Worm (Caenorhabditis elegans) whole organism, mixed stage, embryonic: ENCODE results near the gene Y73F8A.13.
"Not testable (repeated sequence)": the region's sequence is repeated elsewhere in the genome, so short reads cannot be mapped to it uniquely, and the experiment has no call there.

Source experiments
- M03D4.4 ChIP-seq: sonication (generic microtip); optimal IDR thresholded peaks from 2 replicates; lab custom pipeline; 2017; ENCODE audit warnings: mild to moderate bottlenecking, missing genetic modification characterization, missing compliant biosample characterization
- bed-3 ChIP-seq: fragments of 200-800 bp; sonication (Bioruptor generic); optimal IDR thresholded peaks from 3 replicates; lab custom pipeline; 2018; ENCODE audit warnings: mild to moderate bottlenecking, missing genetic modification characterization, moderate library complexity, missing compliant biosample characterization
- blmp-1 ChIP-seq: fragments of 150-350 bp; optimal IDR thresholded peaks from 2 replicates; lab custom pipeline; 2014; ENCODE audit warnings: missing biosample characterization, missing genetic modification characterization
- ceh-39 ChIP-seq: fragments of 150-350 bp; optimal IDR thresholded peaks from 2 replicates; lab custom pipeline; 2014; ENCODE audit warnings: missing biosample characterization, missing genetic modification characterization
- ceh-43 ChIP-seq: fragments of 200-800 bp; sonication (Bioruptor generic); optimal IDR thresholded peaks from 2 replicates; lab custom pipeline; 2018; ENCODE audit warnings: mild to moderate bottlenecking, missing genetic modification characterization, moderate library complexity, missing compliant biosample characterization
- ceh-83 ChIP-seq: fragments of 200-800 bp; sonication (Bioruptor generic); optimal IDR thresholded peaks from 2 replicates; lab custom pipeline; 2018; ENCODE audit warnings: mild to moderate bottlenecking, missing genetic modification characterization, missing compliant biosample characterization
- ces-1 ChIP-seq: fragments of 150-350 bp; optimal IDR thresholded peaks from 2 replicates; lab custom pipeline; 2014; ENCODE audit warnings: missing biosample characterization, missing genetic modification reagents, missing genetic modification characterization
- cnd-1 ChIP-seq: fragments of 200-800 bp; sonication (Bioruptor generic); optimal IDR thresholded peaks from 2 replicates; lab custom pipeline; 2018; ENCODE audit warnings: mild to moderate bottlenecking, missing genetic modification characterization, missing compliant biosample characterization
- drap-1 ChIP-seq: fragments of 200-800 bp; sonication (Bioruptor generic); optimal IDR thresholded peaks from 3 replicates; lab custom pipeline; 2018; ENCODE audit warnings: mild to moderate bottlenecking, missing genetic modification characterization, missing compliant biosample characterization
- elt-3 ChIP-seq: fragments of 150-350 bp; optimal IDR thresholded peaks from 2 replicates; lab custom pipeline; 2014; ENCODE audit warnings: missing biosample characterization, missing genetic modification characterization
- hlh-1 ChIP-seq: fragments of 150-350 bp; optimal IDR thresholded peaks from 2 replicates; lab custom pipeline; 2014; ENCODE audit warnings: missing biosample characterization, missing genetic modification reagents, missing genetic modification characterization
- lin-32 ChIP-seq: fragments of 200-800 bp; sonication (Bioruptor generic); optimal IDR thresholded peaks from 2 replicates; lab custom pipeline; 2018; ENCODE audit warnings: mild to moderate bottlenecking, missing genetic modification characterization, missing compliant biosample characterization
- lsy-2 ChIP-seq: fragments of 150-350 bp; optimal IDR thresholded peaks from 2 replicates; lab custom pipeline; 2014; ENCODE audit warnings: missing biosample characterization, missing genetic modification characterization
- mab-5 ChIP-seq: fragments of 150-350 bp; optimal IDR thresholded peaks from 2 replicates; lab custom pipeline; 2014; ENCODE audit warnings: missing biosample characterization, missing genetic modification characterization
- mep-1 ChIP-seq: fragments of 150-350 bp; optimal IDR thresholded peaks from 2 replicates; lab custom pipeline; 2017; ENCODE audit warnings: missing biosample characterization, missing genetic modification reagents, missing genetic modification characterization, inconsistent platforms
- mls-2 ChIP-seq: sonication (generic microtip); optimal IDR thresholded peaks from 2 replicates; lab custom pipeline; 2016; ENCODE audit warnings: mild to moderate bottlenecking, missing genetic modification characterization, moderate library complexity, missing compliant biosample characterization
- nhr-12 ChIP-seq: fragments of 150-350 bp; optimal IDR thresholded peaks from 2 replicates; lab custom pipeline; 2014; ENCODE audit warnings: missing biosample characterization, missing genetic modification characterization
- nhr-2 ChIP-seq: fragments of 150-350 bp; optimal IDR thresholded peaks from 2 replicates; lab custom pipeline; 2014; ENCODE audit warnings: missing biosample characterization, missing genetic modification characterization
- nhr-237 ChIP-seq: fragments of 150-350 bp; optimal IDR thresholded peaks from 2 replicates; lab custom pipeline; 2014; ENCODE audit warnings: missing biosample characterization, missing genetic modification characterization
- nhr-28 ChIP-seq: fragments of 150-350 bp; optimal IDR thresholded peaks from 2 replicates; lab custom pipeline; 2014; ENCODE audit warnings: missing biosample characterization, missing genetic modification characterization
- nhr-76 ChIP-seq: sonication (generic microtip); optimal IDR thresholded peaks from 2 replicates; lab custom pipeline; 2017; ENCODE audit warnings: missing biosample characterization, missing genetic modification characterization
- pha-4 ChIP-seq: fragments of 150-350 bp; optimal IDR thresholded peaks from 2 replicates; lab custom pipeline; 2018; ENCODE audit warnings: missing biosample characterization, missing genetic modification reagents, missing genetic modification characterization
- sem-2 ChIP-seq: fragments of 200-800 bp; sonication (Bioruptor generic); optimal IDR thresholded peaks from 2 replicates; lab custom pipeline; 2018; ENCODE audit warnings: mild to moderate bottlenecking, missing genetic modification characterization, missing compliant biosample characterization
- snpc-4 ChIP-seq: fragments of 150-350 bp; optimal IDR thresholded peaks from 2 replicates; lab custom pipeline; 2014; ENCODE audit warnings: missing biosample characterization, missing genetic modification characterization
- sptf-1 ChIP-seq: sonication (generic microtip); optimal IDR thresholded peaks from 2 replicates; lab custom pipeline; 2017; ENCODE audit warnings: mild to moderate bottlenecking, missing genetic modification characterization, moderate library complexity, missing compliant biosample characterization
- unc-120 ChIP-seq: sonication (generic microtip); optimal IDR thresholded peaks from 2 replicates; lab custom pipeline; 2017; ENCODE audit warnings: missing genetic modification characterization, missing compliant biosample characterization; ENCODE audit not compliant: poor library complexity, severe bottlenecking
- unc-39 ChIP-seq: fragments of 150-350 bp; optimal IDR thresholded peaks from 2 replicates; lab custom pipeline; 2014; ENCODE audit warnings: missing biosample characterization, missing genetic modification characterization
- unc-62 ChIP-seq: fragments of 150-350 bp; optimal IDR thresholded peaks from 2 replicates; lab custom pipeline; 2014; ENCODE audit warnings: missing biosample characterization, missing genetic modification reagents, missing genetic modification characterization
- zip-8 ChIP-seq: fragments of 150-350 bp; optimal IDR thresholded peaks from 2 replicates; lab custom pipeline; 2014; ENCODE audit warnings: missing biosample characterization, missing genetic modification characterization
- ztf-11 ChIP-seq: fragments of 150-350 bp; optimal IDR thresholded peaks from 2 replicates; lab custom pipeline; 2014; ENCODE audit warnings: missing biosample characterization, missing genetic modification characterization

The Y73F8A.13 gene

ce11 chrIV:15302151-15302550 is 9.9 kb upstream of the Y73F8A.13 start, which contains the start of gene best-21:
best-21 (plus strand) TSS chrIV:15302451.
- TF ChIP-seq cnd-1 (tag; lab: Kevin White, UChicago) (no peak), unc-120 (tag; lab: Kevin White, UChicago) (no peak), unc-62 (GFP tag; lab: Kevin White, UChicago) (no peak), sptf-1 (tag; lab: Kevin White, UChicago) (no peak), elt-3 (no peak), lin-32 (no peak), ces-1 (GFP tag; lab: Kevin White, UChicago) (no peak)
- TF ChIP-seq, all 35 proteins: peak for 0

ce11 chrIV:15311590-15311989 is 457 bp upstream of the Y73F8A.13 start, which contains the start of gene Y73F8A.12:
Y73F8A.12 (minus strand) TSS chrIV:15311690.
- TF ChIP-seq bed-3 (GFP tag; lab: Kevin White, UChicago); lsy-2 (tag; lab: Kevin White, UChicago); ceh-39 (tag; lab: Kevin White, UChicago): not testable (repeated sequence)

ce11 chrIV:15315502-15315901 is 3.5 kb downstream of the Y73F8A.13 start:
- no peak for TF ChIP-seq unc-120 (tag; lab: Kevin White, UChicago)

ce11 chrIV:15318982-15319381 is 6.9 kb downstream of the Y73F8A.13 start, which contains the start of gene Y73F8A.14:
Y73F8A.14 (minus strand) TSS chrIV:15319082.
- not testable (repeated sequence) for TF ChIP-seq nhr-76; lsy-2 (tag; lab: Kevin White, UChicago); ztf-11 (tag; lab: Kevin White, UChicago)

ce11 chrIV:15321279-15321678 is 9.2 kb downstream of the Y73F8A.13 start, which contains the start of gene Y73F8A.15:
Y73F8A.15 (plus strand) TSS chrIV:15321579.
- TF ChIP-seq lin-32 (no peak), blmp-1 (tag; lab: Kevin White, UChicago) (no peak), sptf-1 (tag; lab: Kevin White, UChicago) (no peak), unc-120 (tag; lab: Kevin White, UChicago) (no peak), mab-5 (no peak), ceh-43 (GFP tag; lab: Kevin White, UChicago) (no peak), bed-3 (GFP tag; lab: Kevin White, UChicago) (no peak), lsy-2 (tag; lab: Kevin White, UChicago) (no peak), mls-2 (tag; lab: Kevin White, UChicago) (no peak), unc-39 (tag; lab: Kevin White, UChicago) (no peak), hlh-1 (tag; lab: Kevin White, UChicago) (no peak), sem-2 (GFP tag; lab: Kevin White, UChicago) (no peak), elt-3 (no peak), cnd-1 (tag; lab: Kevin White, UChicago) (no peak), M03D4.4 (tag; lab: Kevin White, UChicago) (no peak)

- TF ChIP-seq M03D4.4 (tag; lab: Kevin White, UChicago) (no peak), cnd-1 (tag; lab: Kevin White, UChicago) (no peak), ceh-83 (GFP tag; lab: Kevin White, UChicago) (no peak), unc-120 (tag; lab: Kevin White, UChicago) (no peak), nhr-28 (tag; lab: Kevin White, UChicago) (no peak), ztf-11 (tag; lab: Kevin White, UChicago) (no peak), elt-3 (no peak), pha-4 (tag; lab: Kevin White, UChicago) (no peak), drap-1 (GFP tag; lab: Kevin White, UChicago) (no peak)
These were observed 11.5 kb downstream of the Y73F8A.13 start, which contains the start of gene tbx-39 for ce11 chrIV:15323593-15323992. tbx-39 (plus strand) TSS chrIV:15323893.

- TF ChIP-seq nhr-2 (tag; lab: Kevin White, UChicago) (no peak), lsy-2 (tag; lab: Kevin White, UChicago) (no peak), mab-5 (no peak), M03D4.4 (tag; lab: Kevin White, UChicago) (no peak), snpc-4 (no peak), zip-8 (tag; lab: Kevin White, UChicago) (no peak), nhr-237 (tag; lab: Kevin White, UChicago) (no peak), unc-120 (tag; lab: Kevin White, UChicago) (no peak), sem-2 (GFP tag; lab: Kevin White, UChicago) (no peak), mep-1 (tag; lab: Kevin White, UChicago) (no peak), unc-39 (tag; lab: Kevin White, UChicago) (no peak), ces-1 (GFP tag; lab: Kevin White, UChicago) (no peak), unc-62 (GFP tag; lab: Kevin White, UChicago) (no peak), nhr-12 (tag; lab: Kevin White, UChicago) (no peak)
These were observed 16.0 kb downstream of the Y73F8A.13 start, which contains the start of gene tbx-40 for ce11 chrIV:15328092-15328491. tbx-40 (minus strand) TSS chrIV:15328192.
